Fruit fly (Drosophila melanogaster) S2 (cell line): ENCODE results near the gene Utx.

Source experiments
- CG8478 ChIP-seq: fragments of >200 bp; optimal IDR thresholded peaks from 2 replicates; lab custom pipeline; 2018
- CTCF ChIP-seq, 2 experiments: fragments of >200 bp; optimal IDR thresholded peaks; 2 replicates each; lab custom pipeline; 2018

dm6 chr2L:10314327-10315210 lies 36.0 kb upstream of the Utx start, which contains the start of the genes Usp14 and CG4972:
- TF ChIP-seq CTCF (optimal IDR thresholded peaks at IDR 0.05; lab: Kevin White, UChicago) = no peak
- TF ChIP-seq CG8478 = no peak
